Fruit fly (Drosophila melanogaster): ENCODE data around the gene CG10866.
A peak's percentile ranks its signal among the peaks of the same experiment; 100 is the strongest.

CG10866 gene

dm6 chr3L:3964671-3965070, 26.9 kb upstream of the CG10866 start, which contains the start of gene CG12605:
CG12605 (minus strand) TSS chr3L:3964771.
- no peak for TF ChIP-seq lola (GFP tag; optimal IDR thresholded peaks at IDR 0.05)

dm6 chr3L:3963979-3964378, 26.2 kb upstream of the CG10866 start:
- TF ChIP-seq sage (GFP tag; optimal IDR thresholded peaks at IDR 0.05) (no peak), Rel (GFP tag; optimal IDR thresholded peaks at IDR 0.05) (no peak), Rel (tag; optimal IDR thresholded peaks at IDR 0.05) (no peak), dl (GFP tag; optimal IDR thresholded peaks at IDR 0.05; ENCODE audit: insufficient read depth in 1 of 2, partially characterized antibody in 2 of 2) (peak in 1 of 2 experiments; percentile 4), br (GFP tag; optimal IDR thresholded peaks at IDR 0.05) (no peak), psq (GFP tag; optimal IDR thresholded peaks at IDR 0.05) (no peak), Hnf4 (GFP tag; optimal IDR thresholded peaks at IDR 0.05) (no peak), fru (GFP tag; optimal IDR thresholded peaks at IDR 0.05) (no peak), Dif (GFP tag; optimal IDR thresholded peaks at IDR 0.05; ENCODE audit: partially characterized antibody) (peak; percentile 25)

DNA sequence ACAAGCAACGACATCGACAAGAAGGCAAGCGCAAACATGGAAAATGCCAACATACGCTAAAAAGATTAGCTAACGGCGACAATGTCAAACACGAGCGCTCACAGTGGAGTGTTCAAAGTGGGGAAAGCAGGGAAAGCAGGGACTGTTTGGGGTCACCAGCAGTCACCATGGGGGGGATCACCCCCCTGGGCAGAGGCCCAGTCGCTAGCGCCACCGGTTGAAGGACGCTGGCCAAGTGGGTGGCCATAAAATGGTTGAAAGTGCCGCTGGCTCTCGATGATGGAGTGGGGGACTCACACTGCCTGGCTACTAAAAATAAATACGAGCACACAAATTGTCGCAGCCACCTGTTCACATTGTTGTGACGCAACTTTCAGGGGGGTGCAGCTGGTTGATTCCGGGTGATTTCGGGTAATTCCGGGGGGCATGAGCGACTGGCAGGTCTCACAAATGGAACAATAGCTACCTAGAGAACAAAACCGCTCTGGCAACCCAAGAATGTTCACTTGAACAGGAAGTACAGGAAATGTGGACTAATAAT, 23.2 kb upstream of the CG10866 start:
- TF ChIP-seq OdsH (GFP tag; optimal IDR thresholded peaks at IDR 0.05): no peak
- TF ChIP-seq Hr78 (GFP tag; optimal IDR thresholded peaks at IDR 0.05): no peak
- TF ChIP-seq HLH106 (tag; optimal IDR thresholded peaks at IDR 0.05): no peak
- no peak for TF ChIP-seq psq (GFP tag; optimal IDR thresholded peaks at IDR 0.05)
- TF ChIP-seq lola (GFP tag; optimal IDR thresholded peaks at IDR 0.05): no peak
- TF ChIP-seq Vsx2 (GFP tag; optimal IDR thresholded peaks at IDR 0.05; ENCODE audit: partially characterized antibody): no peak
- no peak for TF ChIP-seq h (GFP tag; optimal IDR thresholded peaks at IDR 0.05)
- no peak for TF ChIP-seq foxo (GFP tag; optimal IDR thresholded peaks at IDR 0.05)
- no peak for TF ChIP-seq dmrt93B (GFP tag; optimal IDR thresholded peaks at IDR 0.05)
- TF ChIP-seq fru (GFP tag; optimal IDR thresholded peaks at IDR 0.05): no peak
- no peak for TF ChIP-seq pan (optimal IDR thresholded peaks at IDR 0.05)
- TF ChIP-seq CG32264 (GFP tag; optimal IDR thresholded peaks at IDR 0.05): no peak

- TF ChIP-seq CG9705 (GFP tag; optimal IDR thresholded peaks at IDR 0.05) (peak; percentile 28), foxo (GFP tag; optimal IDR thresholded peaks at IDR 0.05) (peak in 1 of 2 experiments; percentile 84), CrebA (GFP tag; optimal IDR thresholded peaks at IDR 0.05; ENCODE audit: borderline replicate concordance) (no peak), h (GFP tag; optimal IDR thresholded peaks at IDR 0.05) (peak; percentile 92), dmrt93B (GFP tag; optimal IDR thresholded peaks at IDR 0.05) (peak; percentile 61), lola (GFP tag; optimal IDR thresholded peaks at IDR 0.05) (no peak), tai (GFP tag; optimal IDR thresholded peaks at IDR 0.05) (no peak), N (GFP tag; optimal IDR thresholded peaks at IDR 0.05) (no peak), dl (GFP tag; optimal IDR thresholded peaks at IDR 0.05; ENCODE audit: insufficient read depth in 1 of 2, partially characterized antibody in 2 of 2) (no peak), pan (optimal IDR thresholded peaks at IDR 0.05) (no peak), br (GFP tag; optimal IDR thresholded peaks at IDR 0.05) (peak; percentile 80), Dfd (GFP tag; optimal IDR thresholded peaks at IDR 0.05) (no peak), GATAd (GFP tag; optimal IDR thresholded peaks at IDR 0.05) (no peak), jim (GFP tag; optimal IDR thresholded peaks at IDR 0.05) (no peak), Hr83 (GFP tag; optimal IDR thresholded peaks at IDR 0.05; ENCODE audit: poor library complexity, severe bottlenecking) (no peak), CG32264 (GFP tag; optimal IDR thresholded peaks at IDR 0.05) (peak; percentile 28), Rel (GFP tag; optimal IDR thresholded peaks at IDR 0.05) (peak; percentile 6), Rel (tag; optimal IDR thresholded peaks at IDR 0.05) (no peak), HLH106 (tag; optimal IDR thresholded peaks at IDR 0.05) (peak; percentile 81), Hnf4 (GFP tag; optimal IDR thresholded peaks at IDR 0.05) (no peak), fru (GFP tag; optimal IDR thresholded peaks at IDR 0.05) (peak; percentile 84), Abd-B (GFP tag; optimal IDR thresholded peaks at IDR 0.05) (no peak), sv (GFP tag; optimal IDR thresholded peaks at IDR 0.05) (no peak), psq (GFP tag; optimal IDR thresholded peaks at IDR 0.05) (peak; percentile 72), Jra (GFP tag; optimal IDR thresholded peaks at IDR 0.05) (peak; percentile 32), sage (GFP tag; optimal IDR thresholded peaks at IDR 0.05) (peak; percentile 69), Sp1 (GFP tag; optimal IDR thresholded peaks at IDR 0.05) (peak; percentile 58), woc (GFP tag; optimal IDR thresholded peaks at IDR 0.05) (peak; percentile 52), Myc (optimal IDR thresholded peaks at IDR 0.05) (no peak), OdsH (GFP tag; optimal IDR thresholded peaks at IDR 0.05) (peak; percentile 83), Dif (GFP tag; optimal IDR thresholded peaks at IDR 0.05; ENCODE audit: partially characterized antibody) (no peak), brk (GFP tag; optimal IDR thresholded peaks at IDR 0.05) (peak; percentile 63), usp (GFP tag; optimal IDR thresholded peaks at IDR 0.05) (no peak), rgr (GFP tag; optimal IDR thresholded peaks at IDR 0.05) (peak; percentile 81), ey (GFP tag; optimal IDR thresholded peaks at IDR 0.05) (peak; percentile 85)
Observed at dm6 chr3L:3952468-3952867, 14.7 kb upstream of the CG10866 start, which contains the start of gene CG14984. CG14984 (minus strand) TSS chr3L:3952550.
